Fruit fly (Drosophila melanogaster) whole organism, embryonic: ENCODE results near the gene CG4629.

Experiments used
- ATbp ChIP-seq: fragments of 200-800 bp; sonication (Bioruptor generic); optimal IDR thresholded peaks from 2 replicates; lab custom pipeline; 2017; ENCODE audit warnings: missing biosample characterization, mild to moderate bottlenecking, missing genetic modification characterization, missing genetic modification reagents
- Abd-B ChIP-seq: fragments of 200-800 bp; sonication (Bioruptor generic); optimal IDR thresholded peaks from 2 replicates; lab custom pipeline; 2018; ENCODE audit warnings: missing biosample characterization, mild to moderate bottlenecking, missing genetic modification characterization, moderate library complexity
- Bgb ChIP-seq: fragments of 200-800 bp; sonication (Bioruptor generic); IDR thresholded peaks from 2 replicates; pipeline ENCODE4 v1.3.6; 2022; ENCODE audit warnings: missing biosample characterization, missing genetic modification characterization; ENCODE audit not compliant: partially characterized antibody
- CG10543 ChIP-seq: fragments of 200-800 bp; sonication (Bioruptor generic); optimal IDR thresholded peaks from 3 replicates; lab custom pipeline; 2017; ENCODE audit warnings: missing biosample characterization, mild to moderate bottlenecking, missing genetic modification characterization, moderate library complexity
- CG10565 ChIP-seq: fragments of 200-800 bp; sonication (Bioruptor generic); optimal IDR thresholded peaks from 3 replicates; lab custom pipeline; 2016; ENCODE audit warnings: missing biosample characterization, mild to moderate bottlenecking, missing genetic modification characterization
- CG11456 ChIP-seq: fragments of 200-800 bp; sonication (Bioruptor generic); IDR thresholded peaks from 3 replicates; pipeline ENCODE4 v1.3.6; 2022; ENCODE audit warnings: missing biosample characterization, missing genetic modification characterization
- CG11504 ChIP-seq: fragments of 200-800 bp; sonication (Bioruptor generic); optimal IDR thresholded peaks from 3 replicates; lab custom pipeline; 2019; ENCODE audit warnings: missing biosample characterization, mild to moderate bottlenecking, missing genetic modification characterization, moderate library complexity
- CG13775 ChIP-seq: fragments of 200-800 bp; sonication (Bioruptor generic); optimal IDR thresholded peaks from 3 replicates; lab custom pipeline; 2017; ENCODE audit warnings: missing biosample characterization, mild to moderate bottlenecking, missing genetic modification characterization
- CG17385 ChIP-seq: fragments of 200-800 bp; sonication (Bioruptor generic); optimal IDR thresholded peaks from 3 replicates; lab custom pipeline; 2018; ENCODE audit warnings: missing biosample characterization, mild to moderate bottlenecking, missing genetic modification characterization
- CG32532 ChIP-seq: fragments of 200-800 bp; sonication (Bioruptor generic); IDR thresholded peaks from 2 replicates; pipeline ENCODE4 v1.3.6; 2022; ENCODE audit warnings: missing biosample characterization, missing genetic modification characterization
- CG42726 ChIP-seq: fragments of 200-800 bp; sonication (Bioruptor generic); IDR thresholded peaks from 2 replicates; pipeline ENCODE4 v1.3.6; 2022; ENCODE audit warnings: missing biosample characterization, missing genetic modification characterization; ENCODE audit not compliant: partially characterized antibody
- CG5180 ChIP-seq: fragments of 200-800 bp; sonication (Bioruptor generic); optimal IDR thresholded peaks from 3 replicates; lab custom pipeline; 2017; ENCODE audit warnings: missing biosample characterization, missing genetic modification characterization, mild to moderate bottlenecking, moderate library complexity, missing genetic modification reagents
- CG7786 ChIP-seq: fragments of 200-800 bp; sonication (Bioruptor generic); optimal IDR thresholded peaks from 2 replicates; lab custom pipeline; 2016; ENCODE audit warnings: missing biosample characterization, missing genetic modification characterization
- CG7928 ChIP-seq: fragments of 200-800 bp; sonication (Bioruptor generic); optimal IDR thresholded peaks from 2 replicates; lab custom pipeline; 2017; ENCODE audit warnings: missing biosample characterization, mild to moderate bottlenecking, missing genetic modification characterization
- CG8290 ChIP-seq, 3 experiments: fragments of 200-800 bp; sonication (Bioruptor generic); optimal IDR thresholded peaks; 2 replicates each; lab custom pipeline; 2016 to 2019; ENCODE audit warnings: missing biosample characterization in 3 of 3, missing genetic modification characterization in 3 of 3, mild to moderate bottlenecking in 2 of 3, moderate library complexity in 1 of 3
- CG9876 ChIP-seq: fragments of 200-800 bp; sonication (Bioruptor generic); optimal IDR thresholded peaks from 2 replicates; lab custom pipeline; 2016; ENCODE audit warnings: missing biosample characterization, missing genetic modification characterization
- CTCF ChIP-seq: fragments of 200-800 bp; sonication (Bioruptor generic); optimal IDR thresholded peaks from 2 replicates; lab custom pipeline; 2017; ENCODE audit warnings: missing biosample characterization, mild to moderate bottlenecking, missing genetic modification characterization, moderate library complexity
- CkIIα-i1 ChIP-seq: fragments of 200-800 bp; sonication (Bioruptor generic); IDR thresholded peaks from 2 replicates; pipeline ENCODE4 v1.3.6; 2022; ENCODE audit warnings: missing biosample characterization, missing genetic modification characterization
- CrebB ChIP-seq: fragments of 200-800 bp; sonication (Bioruptor generic); optimal IDR thresholded peaks from 3 replicates; lab custom pipeline; 2018; ENCODE audit warnings: missing biosample characterization, mild to moderate bottlenecking, missing genetic modification characterization
- Deaf1 ChIP-seq: fragments of 200-800 bp; optimal IDR thresholded peaks from 3 replicates; lab custom pipeline; 2019; ENCODE audit warnings: missing biosample characterization, mild to moderate bottlenecking, missing genetic modification characterization, moderate library complexity
- Dip3 ChIP-seq: fragments of 200-800 bp; sonication (Bioruptor generic); optimal IDR thresholded peaks from 3 replicates; lab custom pipeline; 2016; ENCODE audit warnings: missing biosample characterization, missing genetic modification characterization
- Dref ChIP-seq: fragments of 200-800 bp; sonication (Bioruptor generic); IDR thresholded peaks from 2 replicates; pipeline ENCODE4 v1.3.6; 2022; ENCODE audit warnings: missing biosample characterization, missing genetic modification characterization
- Hr51 ChIP-seq, 2 experiments: fragments of 200-800 bp; sonication (Bioruptor generic); optimal IDR thresholded peaks; 2 replicates in 1 of 2; 3 replicates in 1 of 2; lab custom pipeline; 2016 to 2018; ENCODE audit warnings: missing biosample characterization in 2 of 2, missing genetic modification characterization in 2 of 2, mild to moderate bottlenecking in 1 of 2, moderate library complexity in 1 of 2
- Hsf ChIP-seq: fragments of 200-800 bp; sonication (Bioruptor generic); optimal IDR thresholded peaks from 3 replicates; lab custom pipeline; 2016; ENCODE audit warnings: missing biosample characterization, missing genetic modification characterization
- MTF-1 ChIP-seq: fragments of 200-800 bp; sonication (Bioruptor generic); optimal IDR thresholded peaks from 2 replicates; lab custom pipeline; 2018; ENCODE audit warnings: missing biosample characterization, mild to moderate bottlenecking, missing genetic modification characterization, borderline replicate concordance
- Meics ChIP-seq: fragments of 200-800 bp; sonication (Bioruptor generic); optimal IDR thresholded peaks from 2 replicates; lab custom pipeline; 2017; ENCODE audit warnings: missing biosample characterization, mild to moderate bottlenecking, missing genetic modification characterization
- Mes4 ChIP-seq: fragments of 200-800 bp; sonication (Bioruptor generic); optimal IDR thresholded peaks from 2 replicates; lab custom pipeline; 2016; ENCODE audit warnings: missing biosample characterization, missing genetic modification characterization
- Nf-YC ChIP-seq: fragments of 200-800 bp; optimal IDR thresholded peaks from 3 replicates; lab custom pipeline; 2019; ENCODE audit warnings: missing biosample characterization, mild to moderate bottlenecking, missing genetic modification characterization, moderate library complexity
- Spps ChIP-seq: fragments of 200-800 bp; sonication (Bioruptor generic); optimal IDR thresholded peaks from 2 replicates; lab custom pipeline; 2018; ENCODE audit warnings: missing biosample characterization, mild to moderate bottlenecking, missing genetic modification characterization
- cad ChIP-seq: fragments of >200 bp; optimal IDR thresholded peaks from 2 replicates; lab custom pipeline; 2017; ENCODE audit warnings: missing biosample characterization, missing genetic modification characterization
- fd64A ChIP-seq: fragments of 200-800 bp; sonication (Bioruptor generic); optimal IDR thresholded peaks from 3 replicates; lab custom pipeline; 2018; ENCODE audit warnings: missing biosample characterization, mild to moderate bottlenecking, missing genetic modification characterization
- gce ChIP-seq: fragments of 200-800 bp; sonication (Bioruptor generic); IDR thresholded peaks from 3 replicates; pipeline ENCODE4 v1.3.6; 2022; ENCODE audit warnings: missing biosample characterization, missing genetic modification characterization
- grn ChIP-seq: fragments of 200-800 bp; sonication (Bioruptor generic); optimal IDR thresholded peaks from 3 replicates; lab custom pipeline; 2017; ENCODE audit warnings: missing biosample characterization, missing genetic modification characterization
- kah ChIP-seq: fragments of 200-800 bp; sonication (Bioruptor generic); optimal IDR thresholded peaks from 2 replicates; lab custom pipeline; 2018; ENCODE audit warnings: missing biosample characterization, mild to moderate bottlenecking, missing genetic modification characterization
- kay ChIP-seq: fragments of 200-800 bp; sonication (Bioruptor generic); optimal IDR thresholded peaks from 2 replicates; lab custom pipeline; 2016; ENCODE audit warnings: missing biosample characterization, missing genetic modification characterization
- kni ChIP-seq: fragments of 200-800 bp; sonication (Bioruptor generic); optimal IDR thresholded peaks from 3 replicates; lab custom pipeline; 2017; ENCODE audit warnings: mild to moderate bottlenecking, missing biosample characterization, missing genetic modification reagents, missing genetic modification characterization
- mld ChIP-seq: fragments of 200-800 bp; sonication (Bioruptor generic); IDR thresholded peaks from 3 replicates; pipeline ENCODE4 v1.3.6; 2022; ENCODE audit warnings: missing biosample characterization, missing genetic modification characterization; ENCODE audit not compliant: partially characterized antibody
- peb ChIP-seq: fragments of 200-800 bp; sonication (Bioruptor generic); IDR thresholded peaks from 2 replicates; pipeline ENCODE4 v1.3.6; 2022; ENCODE audit warnings: missing biosample characterization, missing genetic modification characterization
- pros ChIP-seq: fragments of 200-800 bp; sonication (Bioruptor generic); optimal IDR thresholded peaks from 3 replicates; lab custom pipeline; 2019; ENCODE audit warnings: missing biosample characterization, mild to moderate bottlenecking, missing genetic modification characterization, moderate library complexity
- pzg ChIP-seq: fragments of 200-800 bp; sonication (Bioruptor generic); optimal IDR thresholded peaks from 3 replicates; lab custom pipeline; 2018; ENCODE audit warnings: missing biosample characterization, mild to moderate bottlenecking, missing genetic modification characterization, moderate library complexity
- row ChIP-seq: fragments of 200-800 bp; sonication (Bioruptor generic); IDR thresholded peaks from 3 replicates; pipeline ENCODE4 v1.3.6; 2022; ENCODE audit warnings: missing biosample characterization, missing genetic modification characterization
- sqz ChIP-seq: fragments of 200-800 bp; sonication (Bioruptor generic); optimal IDR thresholded peaks from 3 replicates; lab custom pipeline; 2018; ENCODE audit warnings: missing biosample characterization, mild to moderate bottlenecking, missing genetic modification characterization
- sug ChIP-seq: fragments of 200-800 bp; optimal IDR thresholded peaks from 2 replicates; lab custom pipeline; 2019; ENCODE audit warnings: missing biosample characterization, mild to moderate bottlenecking, missing genetic modification characterization, moderate library complexity
- tin ChIP-seq: fragments of 200-800 bp; sonication (Bioruptor generic); optimal IDR thresholded peaks from 3 replicates; lab custom pipeline; 2016; ENCODE audit warnings: missing biosample characterization, missing genetic modification characterization
- tll ChIP-seq, 2 experiments: fragments of 200-800 bp in 1 of 2; fragments of >200 bp in 1 of 2; sonication (Bioruptor generic) in 1 of 2; optimal IDR thresholded peaks; 2 replicates each; lab custom pipeline; 2017 to 2019; ENCODE audit warnings: missing biosample characterization in 2 of 2, missing genetic modification characterization in 2 of 2, mild to moderate bottlenecking in 1 of 2, moderate library complexity in 1 of 2
- toy ChIP-seq: fragments of 200-800 bp; sonication (Bioruptor generic); IDR thresholded peaks from 2 replicates; pipeline ENCODE4 v1.3.6; 2022; ENCODE audit warnings: missing biosample characterization, missing genetic modification characterization
- vnd ChIP-seq: fragments of 200-800 bp; sonication (Bioruptor generic); IDR thresholded peaks from 3 replicates; pipeline ENCODE4 v1.3.6; 2022; ENCODE audit warnings: missing biosample characterization, missing genetic modification characterization; ENCODE audit not compliant: partially characterized antibody
- vvl ChIP-seq: fragments of 200-800 bp; sonication (Bioruptor generic); IDR thresholded peaks from 2 replicates; pipeline ENCODE4 v1.3.6; 2022; ENCODE audit warnings: missing biosample characterization, missing genetic modification characterization

Gene CG4629

DNA sequence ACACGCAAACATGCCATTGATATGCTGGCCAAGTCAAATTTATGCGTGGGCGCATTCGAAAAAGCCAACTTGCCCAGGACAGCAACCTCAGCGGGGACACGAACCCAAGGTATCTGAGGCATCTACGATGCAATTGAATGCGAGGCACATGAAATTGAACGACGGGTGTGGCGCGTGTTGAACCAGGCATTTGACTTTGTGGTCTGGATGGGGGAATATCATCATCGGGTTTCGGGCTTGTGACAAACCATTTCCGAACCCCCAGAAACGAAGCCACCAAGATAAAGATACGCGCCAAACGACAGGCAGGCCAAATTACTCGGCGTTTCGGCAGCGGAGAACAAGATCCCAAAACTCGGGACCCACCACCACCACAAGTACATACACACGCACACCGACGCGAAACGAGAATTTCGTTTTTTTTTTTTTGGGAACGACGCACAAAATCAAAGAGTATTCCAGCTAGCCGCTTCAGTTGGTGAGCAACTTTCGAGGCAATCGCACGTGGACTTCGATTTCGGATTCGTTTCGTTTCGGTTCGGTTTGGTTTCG, 40.5 kb upstream of the CG4629 start, which contains the start of gene MFS3 (continued):
- no peak for TF ChIP-seq ATbp (GFP tag; lab: Kevin White, UChicago)
- TF ChIP-seq Meics (GFP tag; lab: Kevin White, UChicago), result peak; percentile 13
- TF ChIP-seq kah (GFP tag; lab: Kevin White, UChicago), result no peak
- peak; percentile 27 for TF ChIP-seq Abd-B (GFP tag; lab: Kevin White, UChicago)
- TF ChIP-seq tin (GFP tag; lab: Kevin White, UChicago), result no peak
- no peak for TF ChIP-seq peb (GFP tag; lab: Robert Waterston, UW)
- TF ChIP-seq kni (GFP tag; lab: Kevin White, UChicago), result peak; percentile 80
- no peak for TF ChIP-seq Mes4 (GFP tag; lab: Kevin White, UChicago)
- TF ChIP-seq toy (GFP tag; lab: Robert Waterston, UW), result peak; percentile 41; the same call in 1 of the 2 replicates
- peak in 1 of 2 experiments; percentile 21 for TF ChIP-seq Hr51 (GFP tag; optimal IDR thresholded peaks at IDR 0.05; lab: Kevin White, UChicago)
- TF ChIP-seq CTCF (GFP tag; lab: Kevin White, UChicago), result peak; percentile 82
- peak; percentile 79 for TF ChIP-seq pros (GFP tag; lab: Kevin White, UChicago)
- no peak for TF ChIP-seq vnd
- TF ChIP-seq CG10565 (GFP tag; lab: Kevin White, UChicago), result no peak
- peak; percentile 49 for TF ChIP-seq pzg (GFP tag; lab: Kevin White, UChicago)
- TF ChIP-seq fd64A (GFP tag; lab: Kevin White, UChicago), result no peak
- TF ChIP-seq sqz (GFP tag; lab: Kevin White, UChicago), result peak; percentile 96
- no peak for TF ChIP-seq mld (GFP tag; lab: Robert Waterston, UW)
- peak in 1 of 2 experiments; percentile 33 for TF ChIP-seq tll (GFP tag; optimal IDR thresholded peaks at IDR 0.05; lab: Kevin White, UChicago)
- peak; percentile 26; the same call in 1 of the 2 replicates for TF ChIP-seq Bgb
- TF ChIP-seq CG5180 (GFP tag; lab: Kevin White, UChicago), result peak; percentile 3
- TF ChIP-seq CG9876 (GFP tag; lab: Kevin White, UChicago), result no peak
- no peak for TF ChIP-seq CG7928
- no peak for TF ChIP-seq CkIIα-i1 (GFP tag; lab: Robert Waterston, UW)
- TF ChIP-seq sug (tag; lab: Kevin White, UChicago), result peak; percentile 36
- no peak for TF ChIP-seq CG11456 (GFP tag; lab: Robert Waterston, UW)
- TF ChIP-seq Nf-YC (tag; lab: Kevin White, UChicago), result peak; percentile 7
- peak; percentile 40 for TF ChIP-seq CG17385 (GFP tag; lab: Kevin White, UChicago)
- peak; percentile 53 for TF ChIP-seq CG11504 (tag; lab: Kevin White, UChicago)
- no peak for TF ChIP-seq CG7786 (GFP tag; lab: Kevin White, UChicago)
- 0 out of 2 replicates have a peak, but pooled peaks have one; percentile 29 for TF ChIP-seq Dref (GFP tag; lab: Robert Waterston, UW)
- peak; percentile 98 for TF ChIP-seq Deaf1 (tag; lab: Kevin White, UChicago)
- TF ChIP-seq MTF-1 (GFP tag; lab: Kevin White, UChicago), result peak; percentile 51
- TF ChIP-seq cad (GFP tag; lab: Kevin White, UChicago), result no peak
- peak; percentile 2 for TF ChIP-seq CG13775 (GFP tag; lab: Kevin White, UChicago)
- TF ChIP-seq gce (GFP tag; lab: Robert Waterston, UW), result 0 out of 3 replicates have a peak, but pooled peaks have one; percentile 32
- peak; percentile 19; the same call in 1 of the 3 replicates for TF ChIP-seq row (GFP tag; lab: Robert Waterston, UW)
- TF ChIP-seq CG32532 (GFP tag; lab: Robert Waterston, UW), result peak; percentile 13; the same call in 1 of the 2 replicates
- peak; percentile 0 for TF ChIP-seq Dip3 (GFP tag; lab: Kevin White, UChicago)
- no peak for TF ChIP-seq Spps (tag; lab: Kevin White, UChicago)
- 0 out of 2 replicates have a peak, but pooled peaks have one; percentile 3 for TF ChIP-seq CG42726 (GFP tag; lab: Robert Waterston, UW)
- TF ChIP-seq grn, result peak; percentile 58
- TF ChIP-seq CrebB (tag; lab: Kevin White, UChicago), result peak; percentile 33
- peak; percentile 61; the same call in 1 of the 2 replicates for TF ChIP-seq vvl (GFP tag; lab: Robert Waterston, UW)
- TF ChIP-seq CG8290 (GFP tag; optimal IDR thresholded peaks at IDR 0.05; lab: Kevin White, UChicago), result no peak
- peak in 1 of 2 experiments; percentile 67 for TF ChIP-seq CG8290 (tag; optimal IDR thresholded peaks at IDR 0.05; lab: Kevin White, UChicago)
- TF ChIP-seq CG10543 (GFP tag; lab: Kevin White, UChicago), result peak; percentile 75
- TF ChIP-seq Hsf, result peak; percentile 28
- TF ChIP-seq kay, result no peak
